Fruit fly (Drosophila melanogaster) whole organism, wandering third instar larva: ENCODE measurements around the gene CG14275.

Experiments
- Abd-B ChIP-seq: fragments of >200 bp; optimal IDR thresholded peaks from 2 replicates; lab custom pipeline; 2017; ENCODE audit warnings: missing biosample characterization, missing genetic modification characterization
- CG9705 ChIP-seq: fragments of 200-800 bp; sonication (Bioruptor generic); optimal IDR thresholded peaks from 2 replicates; lab custom pipeline; 2018; ENCODE audit warnings: missing biosample characterization, mild to moderate bottlenecking, missing genetic modification characterization
- GATAd ChIP-seq: sonication (Bioruptor generic); optimal IDR thresholded peaks from 2 replicates; lab custom pipeline; 2016; ENCODE audit warnings: missing biosample characterization, missing genetic modification characterization
- Hr83 ChIP-seq: fragments of 200-300 bp; sonication (Bioruptor generic); optimal IDR thresholded peaks from 2 replicates; lab custom pipeline; 2016; ENCODE audit warnings: missing biosample characterization, mild to moderate bottlenecking, missing genetic modification characterization, moderate library complexity; ENCODE audit not compliant: poor library complexity, severe bottlenecking
- Jra ChIP-seq: sonication (Bioruptor generic); optimal IDR thresholded peaks from 2 replicates; lab custom pipeline; 2016; ENCODE audit warnings: missing biosample characterization, missing genetic modification characterization
- OdsH ChIP-seq: fragments of 200-800 bp; sonication (Bioruptor generic); optimal IDR thresholded peaks from 2 replicates; lab custom pipeline; 2016; ENCODE audit warnings: missing biosample characterization, mild to moderate bottlenecking, missing genetic modification characterization
- Rel ChIP-seq, 2 experiments: fragments of 200-800 bp; sonication (Bioruptor generic) in 1 of 2; optimal IDR thresholded peaks; 2 replicates in 1 of 2; 3 replicates in 1 of 2; lab custom pipeline; 2016 to 2019; ENCODE audit warnings: mild to moderate bottlenecking in 2 of 2, missing biosample characterization in 2 of 2, missing genetic modification characterization in 2 of 2, moderate library complexity in 1 of 2
- dl ChIP-seq, 2 experiments: fragments of 175-275, 200-275 bp in 1 of 2; fragments of 200-275 bp in 1 of 2; sonication (Bioruptor generic); optimal IDR thresholded peaks; lab custom pipeline; 2018; ENCODE audit warnings: mild to moderate bottlenecking in 2 of 2, missing biosample characterization in 2 of 2, missing genetic modification characterization in 2 of 2, moderate library complexity in 2 of 2; ENCODE audit not compliant: partially characterized antibody in 2 of 2, insufficient read depth in 1 of 2
- fru ChIP-seq: fragments of 200-800 bp; sonication (Bioruptor generic); optimal IDR thresholded peaks from 3 replicates; lab custom pipeline; 2016; ENCODE audit warnings: missing biosample characterization, mild to moderate bottlenecking, missing genetic modification characterization
- lola ChIP-seq: fragments of >200 bp; optimal IDR thresholded peaks from 2 replicates; lab custom pipeline; 2017; ENCODE audit warnings: missing biosample characterization, missing genetic modification characterization
- pan ChIP-seq: fragments of >200 bp; optimal IDR thresholded peaks from 2 replicates; lab custom pipeline; 2017
- psq ChIP-seq: fragments of 200-800 bp; sonication (Bioruptor generic); optimal IDR thresholded peaks from 3 replicates; lab custom pipeline; 2017; ENCODE audit warnings: missing biosample characterization, mild to moderate bottlenecking, missing genetic modification characterization, moderate library complexity
- rgr ChIP-seq: fragments of 200-800 bp; sonication (Bioruptor generic); optimal IDR thresholded peaks from 3 replicates; lab custom pipeline; 2016; ENCODE audit warnings: missing biosample characterization, mild to moderate bottlenecking, missing genetic modification characterization
- sage ChIP-seq: fragments of 200-800 bp; sonication (Bioruptor generic); optimal IDR thresholded peaks from 2 replicates; lab custom pipeline; 2016; ENCODE audit warnings: missing biosample characterization, mild to moderate bottlenecking, missing genetic modification characterization

DNA sequence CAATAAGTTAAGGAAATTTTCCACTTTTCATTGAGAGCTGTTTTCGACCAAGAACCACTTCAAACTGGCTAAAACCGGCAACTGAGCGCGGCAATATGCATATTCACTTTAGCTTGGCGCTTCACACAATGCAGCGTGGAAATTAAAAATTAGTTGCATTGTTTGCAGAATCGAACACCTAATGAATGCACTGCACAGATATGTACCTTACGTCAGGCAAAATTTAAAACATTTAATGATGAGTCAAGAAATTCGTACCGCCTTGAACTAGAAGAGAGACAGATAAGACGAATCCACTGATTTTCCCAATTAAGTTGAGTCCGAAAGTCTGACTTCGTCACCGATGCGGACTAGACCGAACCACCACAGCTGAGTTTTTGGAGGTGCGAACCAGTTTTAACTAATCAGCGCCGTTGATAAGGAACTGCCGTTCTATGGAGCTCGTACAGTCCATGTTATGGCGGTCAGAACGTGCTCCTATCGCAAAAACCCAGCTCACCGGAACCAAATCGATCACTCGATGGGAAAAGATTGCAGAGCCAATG, 599 bp downstream of the CG14275 start:
- TF ChIP-seq dl (GFP tag; optimal IDR thresholded peaks at IDR 0.05; lab: Kevin White, UChicago; ENCODE audit: insufficient read depth in 1 of 2, partially characterized antibody in 2 of 2) (no peak), Jra (GFP tag; lab: Kevin White, UChicago) (no peak), pan (no peak), psq (GFP tag; lab: Kevin White, UChicago) (no peak), GATAd (GFP tag; lab: Kevin White, UChicago) (no peak), OdsH (no peak), rgr (GFP tag; lab: Kevin White, UChicago) (no peak), Rel (GFP tag; optimal IDR thresholded peaks at IDR 0.05; lab: Kevin White, UChicago) (no peak), Rel (tag; optimal IDR thresholded peaks at IDR 0.05; lab: Kevin White, UChicago) (no peak), Hr83 (no peak), Abd-B (GFP tag; lab: Kevin White, UChicago) (no peak), lola (GFP tag; lab: Kevin White, UChicago) (no peak), sage (GFP tag; lab: Kevin White, UChicago) (no peak), fru (GFP tag; lab: Kevin White, UChicago) (no peak), CG9705 (no peak)
